Fruit fly (Drosophila melanogaster) whole organism, wandering third instar larva: ENCODE measurements around the gene Rad60.

ENCODE experiments used
- Jra ChIP-seq: sonication (Bioruptor generic); optimal IDR thresholded peaks from 2 replicates; lab custom pipeline; 2016; ENCODE audit warnings: missing biosample characterization, missing genetic modification characterization
- Vsx2 ChIP-seq: fragments of 200-300, 225-300 bp; sonication (Bioruptor generic); optimal IDR thresholded peaks from 2 replicates; lab custom pipeline; 2018; ENCODE audit warnings: missing biosample characterization, missing genetic modification characterization; ENCODE audit not compliant: partially characterized antibody

dm6 chr3R:23278704-23279379, 27.6 kb upstream of the Rad60 start:
- no peak for TF ChIP-seq Vsx2 (GFP tag; lab: Kevin White, UChicago)
- no peak for TF ChIP-seq Jra (GFP tag; lab: Kevin White, UChicago)
